Worm (Caenorhabditis elegans): ENCODE results near the gene ttr-45.

ttr-45 gene

DNA sequence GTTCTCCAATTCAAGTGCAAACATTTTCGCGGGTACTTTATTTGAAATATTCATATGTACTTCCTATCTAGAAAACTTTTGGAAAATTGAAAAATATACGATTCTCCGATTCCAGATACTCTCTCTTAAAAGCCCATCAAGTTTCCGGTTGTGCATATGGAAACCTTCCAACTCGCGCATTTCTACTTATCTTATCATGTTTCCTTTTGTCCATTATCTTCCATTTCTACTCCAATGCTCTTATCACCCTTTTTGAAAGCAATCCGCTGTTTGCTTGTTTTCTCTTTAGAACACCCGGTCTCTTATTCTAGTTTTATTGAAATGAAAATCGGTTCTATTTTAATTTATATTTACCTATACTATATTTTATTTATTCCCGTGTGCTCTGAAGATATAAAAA lies 32.4 kb upstream of the ttr-45 start, which contains the start of gene C48D1.5:
C48D1.5 (plus strand) TSS at position 301 of the 400 bp plus-strand sequence.
- no peak for TF ChIP-seq mdl-1 (tag; optimal IDR thresholded peaks at IDR 0.05)
- no peak for TF ChIP-seq peb-1 (tag; optimal IDR thresholded peaks at IDR 0.05)
- no peak for TF ChIP-seq nhr-21 (tag; optimal IDR thresholded peaks at IDR 0.05)
- no peak for TF ChIP-seq fos-1 (tag; optimal IDR thresholded peaks at IDR 0.05)

- peak; percentile 73 for TF ChIP-seq unc-55 (GFP tag; optimal IDR thresholded peaks at IDR 0.05)
- peak; percentile 9 for TF ChIP-seq fos-1 (tag; optimal IDR thresholded peaks at IDR 0.05)
- peak; percentile 7 for TF ChIP-seq nhr-6 (tag; optimal IDR thresholded peaks at IDR 0.05)
- peak; percentile 88 to 98 for TF ChIP-seq lsy-2 (tag; optimal IDR thresholded peaks at IDR 0.05)
- no peak for TF ChIP-seq nhr-11 (tag; optimal IDR thresholded peaks at IDR 0.05)
- TF ChIP-seq mdl-1 (tag; optimal IDR thresholded peaks at IDR 0.05), result no peak
- TF ChIP-seq ceh-16 (tag; optimal IDR thresholded peaks at IDR 0.05), result no peak
- TF ChIP-seq lin-13 (GFP tag; optimal IDR thresholded peaks at IDR 0.05), result peak; percentile 60
- TF ChIP-seq C34F6.9 (tag; optimal IDR thresholded peaks at IDR 0.05), result peak; percentile 55
- no peak for TF ChIP-seq ztf-11 (tag; optimal IDR thresholded peaks at IDR 0.05)
- TF ChIP-seq nhr-129 (tag; optimal IDR thresholded peaks at IDR 0.05), result peak; percentile 81
- TF ChIP-seq gmeb-1 (tag; optimal IDR thresholded peaks at IDR 0.05), result peak; percentile 5
- peak; percentile 73 for TF ChIP-seq crh-2 (tag; optimal IDR thresholded peaks at IDR 0.05)
Measured at ce11 chrIV:13231393-13231792, 22.6 kb upstream of the ttr-45 start.

ce11 chrIV:13236485-13236884 lies 17.5 kb upstream of the ttr-45 start, which contains the start of gene pwp-1:
pwp-1 (minus strand) TSS chrIV:13236585.
- no peak for TF ChIP-seq blmp-1 (tag; optimal IDR thresholded peaks at IDR 0.05; ENCODE audit: insufficient read depth)
- TF ChIP-seq elt-3 (tag; optimal IDR thresholded peaks at IDR 0.05), result no peak
- no peak for TF ChIP-seq sma-9 (GFP tag; optimal IDR thresholded peaks at IDR 0.05)
- TF ChIP-seq sma-9 (tag; optimal IDR thresholded peaks at IDR 0.05), result no peak
- TF ChIP-seq ZK546.5 (tag; optimal IDR thresholded peaks at IDR 0.05), result no peak
- TF ChIP-seq egl-27 (tag; optimal IDR thresholded peaks at IDR 0.05), result no peak
- TF ChIP-seq lsy-2 (tag; optimal IDR thresholded peaks at IDR 0.05), result no peak
- no peak for TF ChIP-seq nhr-25 (tag; optimal IDR thresholded peaks at IDR 0.05)
- TF ChIP-seq unc-62 (GFP tag; optimal IDR thresholded peaks at IDR 0.05), result no peak
- no peak for TF ChIP-seq R02D3.7 (tag; optimal IDR thresholded peaks at IDR 0.05)
- TF ChIP-seq nhr-237 (tag; optimal IDR thresholded peaks at IDR 0.05), result no peak
- TF ChIP-seq ztf-4 (tag; optimal IDR thresholded peaks at IDR 0.05), result no peak
- TF ChIP-seq elt-1 (tag; optimal IDR thresholded peaks at IDR 0.05), result no peak
- TF ChIP-seq sma-3 (GFP tag; optimal IDR thresholded peaks at IDR 0.05), result no peak
- no peak for TF ChIP-seq sem-4 (tag; optimal IDR thresholded peaks at IDR 0.05)
- TF ChIP-seq unc-39 (tag; optimal IDR thresholded peaks at IDR 0.05), result no peak

DNA sequence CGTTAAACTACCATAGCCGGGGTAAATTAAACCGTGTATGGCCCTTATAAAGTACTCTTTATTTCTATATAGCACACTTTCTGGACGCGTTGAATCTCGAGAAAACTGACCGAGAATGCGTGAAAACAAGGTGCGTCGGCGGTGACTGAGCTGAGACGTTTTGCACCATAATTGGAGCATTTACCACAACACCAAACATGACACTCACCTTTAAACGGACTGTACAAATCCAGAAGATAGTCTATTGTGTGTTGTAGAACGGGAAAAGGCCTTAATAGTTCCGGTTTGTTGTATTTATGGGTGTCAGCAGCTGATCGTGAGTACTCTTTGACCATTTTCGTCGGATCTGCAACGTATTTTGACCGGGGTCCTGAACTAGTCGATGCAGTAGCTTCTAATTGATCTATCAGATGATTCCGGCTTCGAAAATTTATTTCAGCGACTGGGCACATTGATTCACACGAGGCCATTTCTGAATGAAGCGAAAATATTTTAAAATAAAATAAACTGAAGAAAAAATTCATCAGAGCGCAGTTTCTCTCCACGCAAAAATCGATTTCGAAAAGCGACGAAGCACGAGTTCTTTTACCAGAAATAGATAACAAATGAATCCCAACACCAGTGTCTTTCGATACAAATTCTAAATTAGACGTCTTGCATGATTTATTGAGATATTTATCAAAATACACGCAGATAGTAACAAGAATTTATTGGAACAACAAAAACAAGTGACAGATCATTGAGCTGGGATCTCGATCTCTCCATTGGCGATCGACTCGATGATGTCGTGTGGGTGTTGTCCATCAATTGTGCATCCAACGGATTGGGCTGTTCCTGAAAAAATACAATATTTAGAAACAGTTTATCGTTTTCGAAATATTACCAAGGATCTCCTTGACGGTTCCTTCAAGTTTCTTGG lies 14.8 kb upstream of the ttr-45 start, which contains the start of gene tag-115:
tag-115 (minus strand) TSS at position 472 of the 919 bp plus-strand sequence.
- TF ChIP-seq nhr-25 (tag; optimal IDR thresholded peaks at IDR 0.05), result peak; percentile 5
- no peak for TF ChIP-seq unc-62 (GFP tag; optimal IDR thresholded peaks at IDR 0.05)
- TF ChIP-seq peb-1 (tag; optimal IDR thresholded peaks at IDR 0.05), result no peak
- no peak for TF ChIP-seq ztf-11 (tag; optimal IDR thresholded peaks at IDR 0.05)
- TF ChIP-seq nhr-6 (tag; optimal IDR thresholded peaks at IDR 0.05), result no peak
- no peak for TF ChIP-seq sma-9 (GFP tag; optimal IDR thresholded peaks at IDR 0.05)
- no peak for TF ChIP-seq sma-9 (tag; optimal IDR thresholded peaks at IDR 0.05)
- peak; percentile 8 for TF ChIP-seq unc-55 (GFP tag; optimal IDR thresholded peaks at IDR 0.05)
- peak in 1 of 2 experiments; percentile 23 for TF ChIP-seq lsy-2 (tag; optimal IDR thresholded peaks at IDR 0.05)
- peak; percentile 17 for TF ChIP-seq sma-3 (GFP tag; optimal IDR thresholded peaks at IDR 0.05)
- TF ChIP-seq lin-13 (GFP tag; optimal IDR thresholded peaks at IDR 0.05), result no peak
- TF ChIP-seq R02D3.7 (tag; optimal IDR thresholded peaks at IDR 0.05), result no peak
- TF ChIP-seq nhr-21 (tag; optimal IDR thresholded peaks at IDR 0.05), result peak; percentile 1
- TF ChIP-seq sem-4 (tag; optimal IDR thresholded peaks at IDR 0.05), result no peak
- TF ChIP-seq elt-1 (tag; optimal IDR thresholded peaks at IDR 0.05), result no peak
- TF ChIP-seq crh-2 (tag; optimal IDR thresholded peaks at IDR 0.05), result no peak
- no peak for TF ChIP-seq ceh-82 (tag; optimal IDR thresholded peaks at IDR 0.05)
- peak; percentile 38 for TF ChIP-seq C34F6.9 (tag; optimal IDR thresholded peaks at IDR 0.05)
- no peak for TF ChIP-seq snpc-4 (tag; optimal IDR thresholded peaks at IDR 0.05)
- no peak for TF ChIP-seq blmp-1 (tag; optimal IDR thresholded peaks at IDR 0.05; ENCODE audit: insufficient read depth)
- peak; percentile 47 for TF ChIP-seq ama-1 (optimal IDR thresholded peaks at IDR 0.05)
- no peak for TF ChIP-seq ceh-16 (tag; optimal IDR thresholded peaks at IDR 0.05)
